Fruit fly (Drosophila melanogaster) Kc167 (cell line): Measurements from ENCODE around the gene CG3123.

ENCODE experiments used
- Myc ChIP-seq: fragments of >200 bp; optimal IDR thresholded peaks from 2 replicates; lab custom pipeline; 2017; ENCODE audit warnings: missing external identifiers
- Sin3A ChIP-seq: fragments of >200 bp; optimal IDR thresholded peaks from 2 replicates; lab custom pipeline; 2018; ENCODE audit warnings: missing external identifiers
- h ChIP-seq: fragments of >200 bp; optimal IDR thresholded peaks from 3 replicates; lab custom pipeline; 2018; ENCODE audit warnings: missing external identifiers
- insv ChIP-seq: fragments of >200 bp; optimal IDR thresholded peaks from 3 replicates; lab custom pipeline; 2018; ENCODE audit warnings: missing external identifiers
- psq ChIP-seq: fragments of >200 bp; optimal IDR thresholded peaks from 2 replicates; lab custom pipeline; 2017; ENCODE audit warnings: missing external identifiers

DNA sequence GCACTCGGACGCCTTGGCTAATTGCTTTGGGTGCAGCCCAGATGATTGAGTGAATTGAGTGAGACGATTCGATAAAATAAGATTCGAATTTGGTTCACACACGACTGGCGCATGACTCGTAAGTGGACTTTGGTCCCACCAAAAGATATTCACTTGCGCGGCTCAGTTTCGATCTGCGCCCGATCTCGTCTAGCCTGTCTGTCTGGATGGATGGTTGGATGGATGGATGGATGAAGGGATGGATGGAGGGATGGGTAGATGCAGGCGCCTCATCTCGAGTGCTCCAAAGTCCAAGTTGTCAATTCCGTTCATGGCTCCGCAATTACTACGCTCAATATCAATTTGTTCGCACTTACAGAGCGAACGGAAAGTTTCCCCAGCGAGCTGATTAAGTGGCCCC, 22.8 kb downstream of the CG3123 start:
- TF ChIP-seq h (lab: Kevin White, UChicago): no peak
- no peak for TF ChIP-seq insv
- no peak for TF ChIP-seq psq
- TF ChIP-seq Sin3A (lab: Kevin White, UChicago): no peak
- no peak for TF ChIP-seq Myc (lab: Kevin White, UChicago)
